Worm (Caenorhabditis elegans): ENCODE measurements around the gene F44E7.3.

Gene F44E7.3

DNA sequence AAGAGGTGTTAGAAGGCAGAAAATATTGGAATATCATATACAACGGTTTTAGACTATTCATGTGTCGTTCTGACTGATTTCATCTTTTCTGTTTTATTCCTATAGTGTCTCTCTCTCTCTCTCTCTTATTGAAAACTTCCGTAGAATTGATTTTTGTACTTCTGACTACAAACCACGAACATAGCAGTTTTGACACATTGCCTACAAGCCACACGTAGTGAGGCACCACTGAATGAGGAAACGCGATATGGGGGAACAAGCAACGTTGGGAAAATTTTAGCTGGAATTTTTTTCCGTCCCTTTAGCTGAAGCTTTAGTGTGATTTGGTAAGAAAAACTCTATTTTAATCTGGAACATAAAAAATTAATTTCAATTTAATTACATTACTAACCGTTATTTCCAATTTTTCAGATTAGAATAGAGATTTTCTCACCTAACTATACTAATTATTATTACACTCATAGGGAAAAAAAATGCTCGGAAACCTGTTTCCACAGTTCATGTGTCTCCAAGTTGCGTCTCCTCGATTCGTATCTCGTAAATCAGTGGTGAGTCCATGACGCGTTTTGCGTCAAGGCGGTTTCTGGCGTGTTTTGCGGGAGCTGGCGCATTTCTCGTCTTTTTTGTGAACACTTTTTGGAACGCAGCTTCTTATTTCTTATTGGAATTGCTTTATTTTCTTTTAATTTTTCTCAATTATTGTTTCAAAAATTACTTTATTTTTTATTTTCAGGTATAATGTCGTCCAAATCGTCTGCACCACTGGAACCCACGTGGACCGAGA, 18.9 kb downstream of the F44E7.3 start, which contains the start of the genes nhr-142 and F44E7.9 (continued):
- no peak for TF ChIP-seq rec-8 (tag; optimal IDR thresholded peaks at IDR 0.05)
- no peak for TF ChIP-seq Y95B8A.8 (GFP tag; IDR thresholded peaks at IDR 0.05)
- peak; percentile 42 for TF ChIP-seq F49E8.2 (tag; optimal IDR thresholded peaks at IDR 0.05; ENCODE audit: insufficient read depth)
- TF ChIP-seq ztf-18 (tag; optimal IDR thresholded peaks at IDR 0.05): peak; percentile 98
- no peak for TF ChIP-seq pha-4 (tag; optimal IDR thresholded peaks at IDR 0.05)
- TF ChIP-seq lin-40 (tag; optimal IDR thresholded peaks at IDR 0.05): peak; percentile 89
- no peak for TF ChIP-seq bed-1 (GFP tag; IDR thresholded peaks at IDR 0.05)
- TF ChIP-seq ama-1 (optimal IDR thresholded peaks at IDR 0.05): no peak
- no peak for TF ChIP-seq ama-1 (GFP tag; optimal IDR thresholded peaks at IDR 0.05)
- no peak for TF ChIP-seq mxl-1 (tag; optimal IDR thresholded peaks at IDR 0.05)
- TF ChIP-seq repo-1 (tag; optimal IDR thresholded peaks at IDR 0.05): peak; percentile 57
- peak in 2 of 3 experiments; percentile 54 to 72 for TF ChIP-seq lin-35 (GFP tag; optimal IDR thresholded peaks at IDR 0.05)
- TF ChIP-seq gei-17 (GFP tag; optimal IDR thresholded peaks at IDR 0.05): no peak
- no peak for TF ChIP-seq F52B5.7 (tag; optimal IDR thresholded peaks at IDR 0.05)
- no peak for TF ChIP-seq ztf-3 (GFP tag; optimal IDR thresholded peaks at IDR 0.05)
- TF ChIP-seq F22D6.2 (tag; optimal IDR thresholded peaks at IDR 0.05): peak; percentile 47
- peak; percentile 87 for TF ChIP-seq rcor-1 (GFP tag; IDR thresholded peaks at IDR 0.05)
- peak; percentile 0 for TF ChIP-seq rpc-1 (optimal IDR thresholded peaks at IDR 0.05)
- TF ChIP-seq rpc-1 (tag; optimal IDR thresholded peaks at IDR 0.05): no peak
- TF ChIP-seq ceh-40 (GFP tag; IDR thresholded peaks at IDR 0.05): no peak
- peak; percentile 71 for TF ChIP-seq madf-10 (tag; optimal IDR thresholded peaks at IDR 0.05)
- peak; percentile 52 for TF ChIP-seq efl-1 (GFP tag; optimal IDR thresholded peaks at IDR 0.05)
- TF ChIP-seq lsy-27 (tag; optimal IDR thresholded peaks at IDR 0.05; ENCODE audit: borderline replicate concordance, insufficient read depth): no peak
- TF ChIP-seq F39B2.1 (GFP tag; IDR thresholded peaks at IDR 0.05): no peak
- TF ChIP-seq mes-4 (tag; optimal IDR thresholded peaks at IDR 0.05): no peak
- TF ChIP-seq C06A6.2 (GFP tag; conservative IDR thresholded peaks at IDR 0.05): peak; percentile 81
- peak; percentile 32 for TF ChIP-seq snpc-4 (GFP tag; optimal IDR thresholded peaks at IDR 0.05)
- peak; percentile 54 to 79 (median 72) for TF ChIP-seq snpc-4 (tag; optimal IDR thresholded peaks at IDR 0.05)
- no peak for TF ChIP-seq zfh-2 (GFP tag; conservative IDR thresholded peaks at IDR 0.05)
- no peak for TF ChIP-seq ztf-22 (GFP tag; optimal IDR thresholded peaks at IDR 0.05)
- no peak for TF ChIP-seq B0261.1 (tag; optimal IDR thresholded peaks at IDR 0.05)
- TF ChIP-seq nhr-27 (tag; optimal IDR thresholded peaks at IDR 0.05): no peak
- peak; percentile 47 for TF ChIP-seq ztf-26 (tag; optimal IDR thresholded peaks at IDR 0.05)
- no peak for TF ChIP-seq unc-62 (GFP tag; optimal IDR thresholded peaks at IDR 0.05)
- TF ChIP-seq cebp-2 (GFP tag; IDR thresholded peaks at IDR 0.05): no peak
- TF ChIP-seq K12H6.12 (tag; optimal IDR thresholded peaks at IDR 0.05): peak; percentile 66
- TF ChIP-seq snpc-1.1 (tag; optimal IDR thresholded peaks at IDR 0.05; ENCODE audit: insufficient read depth): no peak
- no peak for TF ChIP-seq nfya-2 (GFP tag; IDR thresholded peaks at IDR 0.05)
- no peak for TF ChIP-seq Y79H2A.3 (GFP tag; conservative IDR thresholded peaks at IDR 0.05)
- peak; percentile 52 for TF ChIP-seq him-1 (tag; optimal IDR thresholded peaks at IDR 0.05)
- no peak for TF ChIP-seq aptf-3 (GFP tag; IDR thresholded peaks at IDR 0.05)
- no peak for TF ChIP-seq attf-6 (GFP tag; IDR thresholded peaks at IDR 0.05)
- TF ChIP-seq hrde-1 (tag; optimal IDR thresholded peaks at IDR 0.05; ENCODE audit: borderline replicate concordance): no peak
- no peak for TF ChIP-seq ccch-3 (GFP tag; optimal IDR thresholded peaks at IDR 0.05)
- peak; percentile 45; the same call in 1 of the 2 replicates for TF ChIP-seq hmg-20 (GFP tag; IDR thresholded peaks at IDR 0.05)
- TF ChIP-seq T07F8.4 (tag; optimal IDR thresholded peaks at IDR 0.05): no peak
- TF ChIP-seq pbrm-1 (GFP tag; IDR thresholded peaks at IDR 0.05): peak; percentile 85
- TF ChIP-seq nfyb-1 (GFP tag; IDR thresholded peaks at IDR 0.05): peak; percentile 63; the same call in 1 of the 2 replicates
